Fruit fly (Drosophila melanogaster): ENCODE measurements around the gene Ubi-p63E.

- TF ChIP-seq CG8478 (optimal IDR thresholded peaks at IDR 0.05) = no peak
- TF ChIP-seq CTCF (optimal IDR thresholded peaks at IDR 0.05) = no peak
These were observed 20.8 kb upstream of the Ubi-p63E start for dm6 chr3L:3923631-3924274.
